Fruit fly (Drosophila melanogaster) whole organism, embryonic: Measurements from ENCODE around the gene Iyd.
A peak's percentile ranks its signal among the peaks of the same experiment; 100 is the strongest.

ENCODE experiments used
- CG10431 ChIP-seq: fragments of 200-800 bp; sonication (Bioruptor generic); optimal IDR thresholded peaks from 3 replicates; lab custom pipeline; 2018; ENCODE audit warnings: missing biosample characterization, mild to moderate bottlenecking, missing genetic modification characterization
- CG10979 ChIP-seq: fragments of 200-800 bp; sonication (Bioruptor generic); optimal IDR thresholded peaks from 2 replicates; lab custom pipeline; 2018; ENCODE audit warnings: missing biosample characterization, mild to moderate bottlenecking, missing genetic modification characterization, moderate library complexity
- CG12299 ChIP-seq: fragments of 200-800 bp; sonication (Bioruptor generic); optimal IDR thresholded peaks from 2 replicates; lab custom pipeline; 2018; ENCODE audit warnings: missing biosample characterization, mild to moderate bottlenecking, missing genetic modification characterization
- CG1233 ChIP-seq: fragments of 200-800 bp; sonication (Bioruptor generic); optimal IDR thresholded peaks from 4 replicates; lab custom pipeline; 2018; ENCODE audit warnings: missing biosample characterization, mild to moderate bottlenecking, missing genetic modification characterization
- CG13287 ChIP-seq: fragments of 200-800 bp; sonication (Bioruptor generic); IDR thresholded peaks from 2 replicates; pipeline ENCODE4 v1.3.6; 2022; ENCODE audit warnings: missing biosample characterization, missing genetic modification characterization; ENCODE audit not compliant: partially characterized antibody
- CG14667 ChIP-seq: fragments of 200-800 bp; sonication (Bioruptor generic); IDR thresholded peaks from 2 replicates; pipeline ENCODE4 v1.3.6; 2022; ENCODE audit warnings: missing biosample characterization, missing genetic modification characterization
- CG15011 ChIP-seq: fragments of 200-800 bp; sonication (Bioruptor generic); optimal IDR thresholded peaks from 3 replicates; lab custom pipeline; 2018; ENCODE audit warnings: missing biosample characterization, mild to moderate bottlenecking, missing genetic modification characterization
- CG1602 ChIP-seq: fragments of 200-800 bp; sonication (Bioruptor generic); optimal IDR thresholded peaks from 3 replicates; lab custom pipeline; 2016; ENCODE audit warnings: missing biosample characterization, missing genetic modification characterization
- CG1792 ChIP-seq: fragments of 200-800 bp; sonication (Bioruptor generic); optimal IDR thresholded peaks from 2 replicates; lab custom pipeline; 2016; ENCODE audit warnings: missing biosample characterization, missing genetic modification characterization
- CG2202 ChIP-seq: fragments of 200-800 bp; sonication (Bioruptor generic); optimal IDR thresholded peaks from 2 replicates; lab custom pipeline; 2018; ENCODE audit warnings: missing biosample characterization, mild to moderate bottlenecking, missing genetic modification characterization
- CG2712 ChIP-seq: fragments of 200-800 bp; optimal IDR thresholded peaks from 3 replicates; lab custom pipeline; 2019; ENCODE audit warnings: missing biosample characterization, mild to moderate bottlenecking, missing genetic modification characterization, moderate library complexity
- CG31441 ChIP-seq: fragments of 200-800 bp; sonication (Bioruptor generic); IDR thresholded peaks from 2 replicates; pipeline ENCODE4 v1.3.6; 2022; ENCODE audit warnings: missing biosample characterization, missing genetic modification characterization
- CG3838 ChIP-seq: fragments of 200-800 bp; sonication (Bioruptor generic); optimal IDR thresholded peaks from 3 replicates; lab custom pipeline; 2016; ENCODE audit warnings: missing biosample characterization, missing genetic modification characterization
- CG4328 ChIP-seq: fragments of 200-800 bp; sonication (Bioruptor generic); optimal IDR thresholded peaks from 3 replicates; lab custom pipeline; 2017; ENCODE audit warnings: missing biosample characterization, missing genetic modification reagents, missing genetic modification characterization
- CG6254 ChIP-seq: fragments of 200-800 bp; sonication (Bioruptor generic); optimal IDR thresholded peaks from 3 replicates; lab custom pipeline; 2017; ENCODE audit warnings: mild to moderate bottlenecking, missing biosample characterization, missing genetic modification reagents, missing genetic modification characterization
- CG8924 ChIP-seq: fragments of 200-800 bp; optimal IDR thresholded peaks from 3 replicates; lab custom pipeline; 2019; ENCODE audit warnings: missing biosample characterization, mild to moderate bottlenecking, missing genetic modification characterization, moderate library complexity
- CG9437 ChIP-seq: fragments of 200-800 bp; sonication (Bioruptor generic); optimal IDR thresholded peaks from 2 replicates; lab custom pipeline; 2018; ENCODE audit warnings: missing biosample characterization, mild to moderate bottlenecking, missing genetic modification characterization
- Ets65A ChIP-seq: fragments of 200-800 bp; sonication (Bioruptor generic); peaks from one replicate; lab custom pipeline; 2016; ENCODE audit warnings: missing biosample characterization, missing genetic modification characterization
- Gug ChIP-seq: fragments of 200-800 bp; sonication (Bioruptor generic); IDR thresholded peaks from 4 replicates; pipeline ENCODE4 v1.3.6; 2022; ENCODE audit warnings: missing biosample characterization, missing genetic modification characterization
- HLH3B ChIP-seq: fragments of 200-800 bp; sonication (Bioruptor generic); IDR thresholded peaks from 2 replicates; pipeline ENCODE4 v1.3.6; 2022; ENCODE audit warnings: missing biosample characterization, missing genetic modification characterization
- Hmr ChIP-seq: fragments of 200-800 bp; sonication (Bioruptor generic); optimal IDR thresholded peaks from 3 replicates; lab custom pipeline; 2017; ENCODE audit warnings: mild to moderate bottlenecking, missing biosample characterization, missing genetic modification reagents, missing genetic modification characterization
- NFAT ChIP-seq: fragments of 200-800 bp; sonication (Bioruptor generic); IDR thresholded peaks from 2 replicates; pipeline ENCODE4 v1.3.6; 2022; ENCODE audit warnings: missing biosample characterization, missing genetic modification characterization
- Opbp ChIP-seq: fragments of 200-800 bp; sonication (Bioruptor generic); IDR thresholded peaks from 3 replicates; pipeline ENCODE4 v1.3.6; 2022; ENCODE audit warnings: missing biosample characterization, missing genetic modification characterization; ENCODE audit not compliant: partially characterized antibody
- Stat92E ChIP-seq, 3 experiments: fragments of >200 bp in 2 of 3; fragments of 200-800 bp in 1 of 3; sonication (Bioruptor generic) in 1 of 3; optimal IDR thresholded peaks; 2 replicates each; lab custom pipeline; 2017 to 2019; ENCODE audit warnings: missing biosample characterization in 3 of 3, missing genetic modification characterization in 3 of 3, mild to moderate bottlenecking in 1 of 3, moderate library complexity in 1 of 3
- amos ChIP-seq: fragments of 200-800 bp; sonication (Bioruptor generic); IDR thresholded peaks from 2 replicates; pipeline ENCODE4 v1.3.6; 2022; ENCODE audit warnings: missing biosample characterization, missing genetic modification characterization; ENCODE audit not compliant: partially characterized antibody
- aop ChIP-seq: fragments of 200-800 bp; sonication (Bioruptor generic); IDR thresholded peaks from 2 replicates; pipeline ENCODE4 v1.3.6; 2022; ENCODE audit warnings: missing biosample characterization, missing genetic modification characterization
- az2 ChIP-seq: fragments of 200-800 bp; sonication (Bioruptor generic); optimal IDR thresholded peaks from 3 replicates; lab custom pipeline; 2016; ENCODE audit warnings: missing biosample characterization, missing genetic modification characterization
- caup ChIP-seq: fragments of 200-800 bp; sonication (Bioruptor generic); optimal IDR thresholded peaks from 3 replicates; lab custom pipeline; 2017; ENCODE audit warnings: missing biosample characterization, mild to moderate bottlenecking, missing genetic modification characterization, moderate library complexity; ENCODE audit not compliant: severe bottlenecking
- chm ChIP-seq: fragments of 200-800 bp; sonication (Bioruptor generic); IDR thresholded peaks from 2 replicates; pipeline ENCODE4 v1.3.6; 2022; ENCODE audit warnings: missing biosample characterization, missing genetic modification characterization
- dimm ChIP-seq: fragments of 200-800 bp; sonication (Bioruptor generic); IDR thresholded peaks from 2 replicates; pipeline ENCODE4 v1.3.6; 2022; ENCODE audit warnings: missing biosample characterization, missing genetic modification characterization
- fu2 ChIP-seq: fragments of 200-800 bp; sonication (Bioruptor generic); optimal IDR thresholded peaks from 2 replicates; lab custom pipeline; 2016; ENCODE audit warnings: missing biosample characterization, missing genetic modification characterization
- gem ChIP-seq: fragments of 200-800 bp; sonication (Bioruptor generic); optimal IDR thresholded peaks from 2 replicates; lab custom pipeline; 2019; ENCODE audit warnings: missing biosample characterization, mild to moderate bottlenecking, missing genetic modification characterization, moderate library complexity
- gfzf ChIP-seq: fragments of 200-800 bp; sonication (Bioruptor generic); optimal IDR thresholded peaks from 2 replicates; lab custom pipeline; 2016; ENCODE audit warnings: missing biosample characterization, mild to moderate bottlenecking, missing genetic modification characterization, moderate library complexity
- grau ChIP-seq: fragments of 200-800 bp; optimal IDR thresholded peaks from 3 replicates; lab custom pipeline; 2019; ENCODE audit warnings: missing biosample characterization, mild to moderate bottlenecking, missing genetic modification characterization, moderate library complexity
- hb ChIP-seq: fragments of 200-800 bp; sonication (Bioruptor generic); IDR thresholded peaks from 3 replicates; pipeline ENCODE4 v1.3.6; 2022; ENCODE audit warnings: missing biosample characterization, missing genetic modification characterization; ENCODE audit not compliant: partially characterized antibody
- hkb ChIP-seq, 2 experiments: fragments of 200-800 bp in 1 of 2; fragments of >200 bp in 1 of 2; sonication (Bioruptor generic) in 1 of 2; IDR thresholded peaks in 1 of 2; optimal IDR thresholded peaks in 1 of 2; 2 replicates each; pipeline versions ENCODE4 v1.3.6 to Lab custom; 2017 to 2022; ENCODE audit warnings: missing biosample characterization in 1 of 2, missing genetic modification characterization in 1 of 2
- inv ChIP-seq: fragments of 200-800 bp; sonication (Bioruptor generic); IDR thresholded peaks from 2 replicates; pipeline ENCODE4 v1.3.6; 2022; ENCODE audit warnings: missing biosample characterization, missing genetic modification characterization; ENCODE audit not compliant: partially characterized antibody
- jumu ChIP-seq: fragments of 200-800 bp; sonication (Bioruptor generic); optimal IDR thresholded peaks from 3 replicates; lab custom pipeline; 2016; ENCODE audit warnings: missing biosample characterization, missing genetic modification characterization
- knrl ChIP-seq: fragments of 200-800 bp; sonication (Bioruptor generic); IDR thresholded peaks from 3 replicates; pipeline ENCODE4 v1.3.6; 2022; ENCODE audit warnings: missing biosample characterization, missing genetic modification characterization; ENCODE audit not compliant: partially characterized antibody
- nmo ChIP-seq: fragments of 200-800 bp; sonication (Bioruptor generic); optimal IDR thresholded peaks from 2 replicates; lab custom pipeline; 2018; ENCODE audit warnings: missing biosample characterization, mild to moderate bottlenecking, missing genetic modification characterization, moderate library complexity
- slbo ChIP-seq: fragments of 200-800 bp; sonication (Bioruptor generic); IDR thresholded peaks from 2 replicates; pipeline ENCODE4 v1.3.6; 2022; ENCODE audit warnings: missing biosample characterization, missing genetic modification characterization
- slp2 ChIP-seq: fragments of 200-800 bp; sonication (Bioruptor generic); optimal IDR thresholded peaks from 2 replicates; lab custom pipeline; 2016; ENCODE audit warnings: missing biosample characterization, missing genetic modification characterization
- tna ChIP-seq: fragments of 200-800 bp; sonication (Bioruptor generic); IDR thresholded peaks from 2 replicates; pipeline ENCODE4 v1.3.6; 2022; ENCODE audit warnings: missing biosample characterization, missing genetic modification characterization; ENCODE audit not compliant: partially characterized antibody
- toy ChIP-seq: fragments of 200-800 bp; sonication (Bioruptor generic); IDR thresholded peaks from 2 replicates; pipeline ENCODE4 v1.3.6; 2022; ENCODE audit warnings: missing biosample characterization, missing genetic modification characterization
- twi ChIP-seq: fragments of 200-800 bp; optimal IDR thresholded peaks from 2 replicates; lab custom pipeline; 2019; ENCODE audit warnings: missing biosample characterization, mild to moderate bottlenecking, missing genetic modification characterization, moderate library complexity
- usp ChIP-seq: fragments of >200 bp; optimal IDR thresholded peaks from 2 replicates; lab custom pipeline; 2017; ENCODE audit warnings: missing biosample characterization, missing genetic modification characterization
- wek ChIP-seq: fragments of 200-800 bp; sonication (Bioruptor generic); optimal IDR thresholded peaks from 3 replicates; lab custom pipeline; 2018; ENCODE audit warnings: missing biosample characterization, mild to moderate bottlenecking, missing genetic modification characterization, moderate library complexity
- z ChIP-seq: fragments of 200-800 bp; sonication (Bioruptor generic); IDR thresholded peaks from 3 replicates; pipeline ENCODE4 v1.3.6; 2022; ENCODE audit warnings: missing biosample characterization, missing genetic modification characterization

The Iyd gene

dm6 chr3L:11097982-11098663, 2.1 kb upstream of the Iyd start, which contains the start of the genes Irbp18 and APP-BP1 (continued):
- TF ChIP-seq fu2 (GFP tag; lab: Kevin White, UChicago) (peak; percentile 92), jumu (GFP tag; lab: Kevin White, UChicago) (peak; percentile 92), CG8924 (peak; percentile 94), CG3838 (peak; percentile 84), tna (GFP tag; lab: Robert Waterston, UW) (no peak), hb (no peak), Stat92E (GFP tag; optimal IDR thresholded peaks at IDR 0.05; lab: Kevin White, UChicago) (peak in 1 of 3 experiments; percentile 30), CG9437 (GFP tag; lab: Kevin White, UChicago) (peak; percentile 92), slp2 (GFP tag; lab: Kevin White, UChicago) (peak; percentile 95), wek (GFP tag; lab: Kevin White, UChicago) (peak; percentile 70), CG12299 (tag; lab: Kevin White, UChicago) (peak; percentile 85), inv (GFP tag; lab: Robert Waterston, UW) (no peak), twi (tag; lab: Kevin White, UChicago) (peak; percentile 77), CG14667 (peak; percentile 66), chm (GFP tag; lab: Robert Waterston, UW) (peak; percentile 79), CG1792 (GFP tag; lab: Kevin White, UChicago) (peak; percentile 91), CG6254 (GFP tag; lab: Kevin White, UChicago) (peak; percentile 84), Ets65A (GFP tag; lab: Kevin White, UChicago) (peak; percentile 99), grau (tag; lab: Kevin White, UChicago) (peak; percentile 91), slbo (GFP tag; lab: Robert Waterston, UW) (peak; percentile 88), hkb (optimal IDR thresholded peaks at IDR 0.05; lab: Kevin White, UChicago) (peak; percentile 50), hkb (GFP tag; IDR thresholded peaks at IDR 0.05; lab: Robert Waterston, UW) (peak; percentile 88), CG10979 (tag; lab: Kevin White, UChicago) (peak; percentile 90), usp (GFP tag; lab: Kevin White, UChicago) (no peak), CG1233 (GFP tag; lab: Kevin White, UChicago) (peak; percentile 94), z (GFP tag; lab: Robert Waterston, UW) (0 out of 3 replicates have a peak, but pooled peaks have one; percentile 27), Hmr (GFP tag; lab: Kevin White, UChicago) (peak; percentile 96), dimm (GFP tag; lab: Robert Waterston, UW) (peak; percentile 59; the same call in 1 of the 2 replicates), gem (tag; lab: Kevin White, UChicago) (peak; percentile 96), gfzf (GFP tag; lab: Kevin White, UChicago) (peak; percentile 23), az2 (GFP tag; lab: Kevin White, UChicago) (peak; percentile 96), Opbp (GFP tag; lab: Robert Waterston, UW) (no peak), toy (GFP tag; lab: Robert Waterston, UW) (peak; percentile 54; the same call in 1 of the 2 replicates), CG31441 (GFP tag; lab: Robert Waterston, UW) (peak; percentile 95), HLH3B (GFP tag; lab: Robert Waterston, UW) (peak; percentile 75), CG2712 (tag; lab: Kevin White, UChicago) (peak; percentile 93), amos (GFP tag; lab: Robert Waterston, UW) (no peak; the same call in 1 of the 2 replicates), caup (GFP tag; lab: Kevin White, UChicago) (peak; percentile 95), Gug (GFP tag; lab: Robert Waterston, UW) (peak; percentile 84), CG15011 (peak; percentile 91), CG10431 (GFP tag; lab: Kevin White, UChicago) (peak; percentile 78), NFAT (GFP tag; lab: Robert Waterston, UW) (peak; percentile 74), CG4328 (peak; percentile 91), aop (peak; percentile 53; the same call in 1 of the 2 replicates), CG2202 (tag; lab: Kevin White, UChicago) (peak; percentile 83), nmo (GFP tag; lab: Kevin White, UChicago) (peak; percentile 96), CG13287 (GFP tag; lab: Robert Waterston, UW) (no peak), CG1602 (peak; percentile 94), knrl (no peak)
